Worm (Caenorhabditis elegans) whole organism, L1 larva: ENCODE data around the gene T09A5.5.

ENCODE experiments used
- C16A3.4 ChIP-seq: fragments of 150-350 bp; optimal IDR thresholded peaks from 2 replicates; lab custom pipeline; 2014; ENCODE audit warnings: missing biosample characterization, missing genetic modification characterization
- F16B12.6 ChIP-seq: fragments of 150-350 bp; optimal IDR thresholded peaks from 2 replicates; lab custom pipeline; 2014; ENCODE audit warnings: missing biosample characterization, missing genetic modification characterization
- ceh-63 ChIP-seq: fragments of 200-800 bp; sonication (Bioruptor generic); optimal IDR thresholded peaks from 2 replicates; lab custom pipeline; 2018; ENCODE audit warnings: mild to moderate bottlenecking, missing genetic modification characterization, missing compliant biosample characterization
- ceh-82 ChIP-seq, 3 experiments: fragments of 150-350 bp in 1 of 3; sonication (generic microtip) in 2 of 3; optimal IDR thresholded peaks; 2 replicates each; lab custom pipeline; 2014 to 2017; ENCODE audit warnings: missing biosample characterization in 3 of 3, missing genetic modification characterization in 3 of 3
- ces-1 ChIP-seq: fragments of 150-350 bp; optimal IDR thresholded peaks from 2 replicates; lab custom pipeline; 2014; ENCODE audit warnings: missing biosample characterization, missing genetic modification reagents, missing genetic modification characterization
- dpl-1 ChIP-seq, 3 experiments: fragments of 150-350 bp in 2 of 3; sonication (generic microtip) in 1 of 3; optimal IDR thresholded peaks; 2 replicates each; lab custom pipeline; 2014 to 2017; ENCODE audit warnings: missing biosample characterization in 3 of 3, missing genetic modification characterization in 3 of 3, missing genetic modification reagents in 3 of 3
- efl-1 ChIP-seq, 4 experiments: fragments of 150-350 bp; optimal IDR thresholded peaks in 3 of 4; peaks in 1 of 4; 1 replicate in 1 of 4; 2 replicates in 3 of 4; lab custom pipeline; 2014; ENCODE audit warnings: missing biosample characterization in 2 of 4, missing genetic modification characterization in 2 of 4, missing genetic modification reagents in 2 of 4
- elt-2 ChIP-seq: sonication (generic microtip); optimal IDR thresholded peaks from 2 replicates; lab custom pipeline; 2016; ENCODE audit warnings: missing genetic modification characterization, mild to moderate bottlenecking, inconsistent platforms, missing compliant biosample characterization, missing genetic modification reagents
- elt-3 ChIP-seq, 6 experiments: fragments of 150-350 bp in 1 of 6; sonication (generic microtip); optimal IDR thresholded peaks; 2 replicates each; lab custom pipeline; 2017 to 2018; ENCODE audit warnings: missing biosample characterization in 6 of 6, missing genetic modification characterization in 6 of 6, inconsistent platforms in 1 of 6
- fos-1 ChIP-seq: fragments of 150-350 bp; optimal IDR thresholded peaks from 2 replicates; lab custom pipeline; 2014; ENCODE audit warnings: missing biosample characterization, missing genetic modification characterization
- hlh-17 ChIP-seq: fragments of 200-800 bp; sonication (Bioruptor generic); optimal IDR thresholded peaks from 2 replicates; lab custom pipeline; 2018; ENCODE audit warnings: missing genetic modification characterization, mild to moderate bottlenecking, missing compliant biosample characterization, moderate library complexity, borderline replicate concordance
- isw-1 ChIP-seq: fragments of 200-800 bp; sonication (Bioruptor generic); IDR thresholded peaks from 2 replicates; pipeline ENCODE4 v1.3.6; 2022; ENCODE audit warnings: missing genetic modification characterization, missing compliant biosample characterization
- lin-13 ChIP-seq: fragments of 150-350 bp; optimal IDR thresholded peaks from 2 replicates; lab custom pipeline; 2014; ENCODE audit warnings: missing biosample characterization, missing genetic modification reagents, missing genetic modification characterization
- lin-14 ChIP-seq: fragments of 200-800 bp; sonication (Bioruptor generic); optimal IDR thresholded peaks from 2 replicates; lab custom pipeline; 2018; ENCODE audit warnings: mild to moderate bottlenecking, missing genetic modification characterization, moderate library complexity, missing compliant biosample characterization
- lin-35 ChIP-seq, 2 experiments: fragments of 150-350 bp; optimal IDR thresholded peaks; 2 replicates each; lab custom pipeline; 2014; ENCODE audit warnings: missing biosample characterization in 2 of 2, missing genetic modification characterization in 2 of 2, missing genetic modification reagents in 2 of 2
- lsy-2 ChIP-seq, 2 experiments: fragments of 150-350 bp; optimal IDR thresholded peaks; 2 replicates each; lab custom pipeline; 2014; ENCODE audit warnings: missing biosample characterization in 2 of 2, missing genetic modification characterization in 2 of 2
- mab-9 ChIP-seq: fragments of 200-800 bp; sonication (Bioruptor generic); IDR thresholded peaks from 2 replicates; pipeline ENCODE4 v1.3.6; 2022; ENCODE audit warnings: missing genetic modification reagents, missing genetic modification characterization, missing compliant biosample characterization
- mdl-1 ChIP-seq, 2 experiments: fragments of 150-350 bp; optimal IDR thresholded peaks; 2 replicates each; lab custom pipeline; 2014 to 2017; ENCODE audit warnings: missing biosample characterization in 2 of 2, missing genetic modification characterization in 2 of 2, inconsistent platforms in 1 of 2
- nhr-12 ChIP-seq: sonication (generic microtip); optimal IDR thresholded peaks from 2 replicates; lab custom pipeline; 2017; ENCODE audit warnings: missing biosample characterization, missing genetic modification characterization
- nhr-20 ChIP-seq: sonication (generic microtip); optimal IDR thresholded peaks from 2 replicates; lab custom pipeline; 2016; ENCODE audit warnings: mild to moderate bottlenecking, missing genetic modification characterization, missing compliant biosample characterization
- nhr-237 ChIP-seq: fragments of 150-350 bp; optimal IDR thresholded peaks from 2 replicates; lab custom pipeline; 2014; ENCODE audit warnings: missing biosample characterization, missing genetic modification characterization
- nhr-47 ChIP-seq: sonication (generic microtip); optimal IDR thresholded peaks from 2 replicates; lab custom pipeline; 2016; ENCODE audit warnings: mild to moderate bottlenecking, missing genetic modification characterization, moderate library complexity, missing compliant biosample characterization
- nhr-71 ChIP-seq: sonication (generic microtip); optimal IDR thresholded peaks from 2 replicates; lab custom pipeline; 2016; ENCODE audit warnings: mild to moderate bottlenecking, missing genetic modification characterization, moderate library complexity, missing compliant biosample characterization
- nhr-76 ChIP-seq: sonication (generic microtip); optimal IDR thresholded peaks from 2 replicates; lab custom pipeline; 2017; ENCODE audit warnings: missing biosample characterization, missing genetic modification characterization
- nhr-77 ChIP-seq: fragments of 150-350 bp; optimal IDR thresholded peaks from 2 replicates; lab custom pipeline; 2014; ENCODE audit warnings: missing biosample characterization, missing genetic modification characterization
- nhr-84 ChIP-seq: sonication (generic microtip); optimal IDR thresholded peaks from 2 replicates; lab custom pipeline; 2017; ENCODE audit warnings: missing biosample characterization, missing genetic modification characterization
- nhr-85 ChIP-seq: sonication (generic microtip); peaks from one replicate; lab custom pipeline; 2016; ENCODE audit warnings: missing genetic modification characterization, inconsistent platforms, missing compliant biosample characterization
- nhr-90 ChIP-seq: sonication (generic microtip); optimal IDR thresholded peaks from 2 replicates; lab custom pipeline; 2016; ENCODE audit warnings: mild to moderate bottlenecking, missing genetic modification characterization, missing compliant biosample characterization; ENCODE audit not compliant: poor library complexity
- pag-3 ChIP-seq: sonication (generic microtip); optimal IDR thresholded peaks from 2 replicates; lab custom pipeline; 2017; ENCODE audit warnings: missing genetic modification characterization, mild to moderate bottlenecking, missing compliant biosample characterization, antibody characterized with exemption, borderline replicate concordance; ENCODE audit not compliant: insufficient read depth
- rnt-1 ChIP-seq: sonication (generic microtip); optimal IDR thresholded peaks from 2 replicates; lab custom pipeline; 2016; ENCODE audit warnings: mild to moderate bottlenecking, missing genetic modification characterization, moderate library complexity, missing compliant biosample characterization
- skn-1 ChIP-seq: fragments of 150-350 bp; optimal IDR thresholded peaks from 2 replicates; lab custom pipeline; 2014; ENCODE audit warnings: missing biosample characterization, missing genetic modification characterization
- snu-23 ChIP-seq: sonication (generic microtip); optimal IDR thresholded peaks from 2 replicates; lab custom pipeline; 2016; ENCODE audit warnings: missing genetic modification characterization, missing compliant biosample characterization
- swsn-7 ChIP-seq: sonication (generic microtip); optimal IDR thresholded peaks from 2 replicates; lab custom pipeline; 2016; ENCODE audit warnings: missing genetic modification characterization, missing compliant biosample characterization
- tbx-2 ChIP-seq: sonication (generic microtip); optimal IDR thresholded peaks from 2 replicates; lab custom pipeline; 2016; ENCODE audit warnings: missing genetic modification characterization, missing compliant biosample characterization
- unc-130 ChIP-seq: fragments of 150-350 bp; optimal IDR thresholded peaks from 2 replicates; lab custom pipeline; 2017; ENCODE audit warnings: missing biosample characterization, missing genetic modification characterization, inconsistent platforms
- unc-98 ChIP-seq: fragments of 200-800 bp; sonication (Bioruptor generic); IDR thresholded peaks from 2 replicates; pipeline ENCODE4 v1.3.6; 2022; ENCODE audit warnings: missing genetic modification characterization, missing compliant biosample characterization
- xbp-1 ChIP-seq: sonication (generic microtip); optimal IDR thresholded peaks from 2 replicates; lab custom pipeline; 2016; ENCODE audit warnings: missing genetic modification characterization, missing compliant biosample characterization
- zag-1 ChIP-seq: fragments of 150-350 bp; optimal IDR thresholded peaks from 2 replicates; lab custom pipeline; 2014; ENCODE audit warnings: missing biosample characterization, missing genetic modification characterization
- zip-4 ChIP-seq: fragments of 200-800 bp; sonication (Bioruptor generic); optimal IDR thresholded peaks from 2 replicates; lab custom pipeline; 2018; ENCODE audit warnings: mild to moderate bottlenecking, missing genetic modification characterization, moderate library complexity, missing compliant biosample characterization

The T09A5.5 gene

ce11 chrII:7880373-7880862 lies 26.8 kb upstream of the T09A5.5 start, which contains the start of gene perm-1:
Gene perm-1, plus strand, starts transcription at chrII:7880812.
- no peak for TF ChIP-seq lin-35 (GFP tag; optimal IDR thresholded peaks at IDR 0.05; lab: Kevin White, UChicago)
- peak in 1 of 2 experiments; percentile 46 for TF ChIP-seq lsy-2 (tag; optimal IDR thresholded peaks at IDR 0.05; lab: Kevin White, UChicago)
- TF ChIP-seq unc-98: no peak
- TF ChIP-seq, all 84 proteins: peak for 1

- TF ChIP-seq snu-23 (GFP tag; lab: Kevin White, UChicago): peak; percentile 6
- TF ChIP-seq nhr-76: no peak
- TF ChIP-seq dpl-1 (GFP tag; optimal IDR thresholded peaks at IDR 0.05; lab: Kevin White, UChicago): peak in 1 of 3 experiments; percentile 23
- TF ChIP-seq nhr-90 (tag; lab: Kevin White, UChicago): no peak
- TF ChIP-seq lsy-2 (tag; optimal IDR thresholded peaks at IDR 0.05; lab: Kevin White, UChicago): peak in 1 of 2 experiments; percentile 21
- TF ChIP-seq lin-35 (GFP tag; optimal IDR thresholded peaks at IDR 0.05; lab: Kevin White, UChicago): peak in 1 of 2 experiments; percentile 5
- TF ChIP-seq mab-9: no peak; the same call in 1 of the 2 replicates
- TF ChIP-seq, all 84 proteins: peak for 4
Observed at ce11 chrII:7879266-7879718, 25.7 kb upstream of the T09A5.5 start, which contains the start of the genes vha-4 and T01H3.5. Gene vha-4, minus strand, starts transcription at chrII:7879316. Gene T01H3.5, plus strand, starts transcription at chrII:7879616.

DNA sequence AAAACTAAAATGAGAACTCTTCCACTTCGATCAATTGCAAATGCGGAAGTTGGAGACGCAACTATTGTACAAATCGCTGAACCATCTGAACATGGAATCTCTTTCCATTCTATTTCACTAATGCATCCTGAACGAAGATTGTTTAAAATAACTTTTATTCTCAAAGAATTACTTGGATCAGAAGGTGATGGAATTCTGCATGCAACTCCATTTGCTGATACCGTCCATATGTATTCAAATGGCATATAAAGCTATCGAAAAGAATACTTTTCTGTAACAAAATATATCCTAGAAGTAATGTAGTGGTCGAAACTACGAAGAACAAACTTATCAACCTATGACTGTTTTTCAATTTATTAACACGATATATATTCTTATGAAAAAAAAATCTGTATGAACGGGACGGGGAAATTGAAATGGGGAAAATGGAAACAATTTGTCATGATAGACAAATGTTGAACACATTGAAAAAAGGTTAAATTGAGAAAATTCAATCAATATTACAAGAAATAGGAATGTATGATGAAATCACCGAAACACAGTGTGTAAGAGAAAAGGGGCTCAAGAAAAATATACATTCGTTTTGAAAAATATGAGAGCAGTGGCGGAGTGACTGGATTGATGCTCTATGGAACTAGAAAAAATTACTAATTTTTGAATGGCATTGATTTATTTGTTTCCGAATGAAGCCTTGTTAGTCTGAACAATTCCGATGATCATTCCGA lies 24.3 kb upstream of the T09A5.5 start, which contains the start of gene T01H3.2:
T01H3.2 (minus strand) TSS at position 251 of the 725 bp plus-strand sequence.
- peak; percentile 2 for TF ChIP-seq snu-23 (GFP tag; lab: Kevin White, UChicago)
- TF ChIP-seq rnt-1: no peak
- TF ChIP-seq lin-35 (GFP tag; optimal IDR thresholded peaks at IDR 0.05; lab: Kevin White, UChicago): no peak
- no peak for TF ChIP-seq efl-1 (optimal IDR thresholded peaks at IDR 0.05; lab: Kevin White, UChicago)
- TF ChIP-seq efl-1 (GFP tag; optimal IDR thresholded peaks at IDR 0.05 in 1 of 2; lab: Kevin White, UChicago): peak in 1 of 2 experiments; percentile 86
- no peak for TF ChIP-seq lin-13
- peak; percentile 41 for TF ChIP-seq nhr-71 (tag; lab: Kevin White, UChicago)
- TF ChIP-seq skn-1: no peak
- no peak for TF ChIP-seq ceh-82 (tag; optimal IDR thresholded peaks at IDR 0.05; lab: Kevin White, UChicago)
- no peak for TF ChIP-seq mdl-1 (tag; optimal IDR thresholded peaks at IDR 0.05; lab: Kevin White, UChicago)

- peak; percentile 66 for TF ChIP-seq nhr-71 (tag; lab: Kevin White, UChicago)
- no peak for TF ChIP-seq nhr-237
- TF ChIP-seq ceh-63 (GFP tag; lab: Kevin White, UChicago): no peak
- TF ChIP-seq lin-14 (GFP tag; lab: Kevin White, UChicago): peak; percentile 52
- TF ChIP-seq dpl-1 (GFP tag; optimal IDR thresholded peaks at IDR 0.05; lab: Kevin White, UChicago): peak; percentile 42 to 63 (median 52)
- TF ChIP-seq C16A3.4: peak; percentile 50
- peak; percentile 52 for TF ChIP-seq nhr-47 (tag; lab: Kevin White, UChicago)
- no peak for TF ChIP-seq isw-1 (GFP tag; lab: Robert Waterston, UW)
- no peak for TF ChIP-seq ces-1 (GFP tag; lab: Kevin White, UChicago)
- TF ChIP-seq rnt-1: peak; percentile 40
- TF ChIP-seq unc-130: peak; percentile 22
- peak; percentile 73 for TF ChIP-seq snu-23 (GFP tag; lab: Kevin White, UChicago)
- no peak for TF ChIP-seq fos-1 (tag; lab: Kevin White, UChicago)
- TF ChIP-seq tbx-2 (tag; lab: Kevin White, UChicago): peak; percentile 34
- no peak for TF ChIP-seq nhr-77 (tag; lab: Kevin White, UChicago)
- peak; percentile 25 for TF ChIP-seq skn-1
- TF ChIP-seq zip-4 (GFP tag; lab: Kevin White, UChicago): no peak
- peak; percentile 42 for TF ChIP-seq nhr-90 (tag; lab: Kevin White, UChicago)
- TF ChIP-seq nhr-85: peak; percentile 39
- peak in 2 of 3 experiments; percentile 20 to 31 for TF ChIP-seq ceh-82 (tag; optimal IDR thresholded peaks at IDR 0.05; lab: Kevin White, UChicago)
- peak; percentile 53 for TF ChIP-seq xbp-1 (tag; lab: Kevin White, UChicago)
- no peak for TF ChIP-seq elt-2
- peak; percentile 58 for TF ChIP-seq swsn-7 (tag; lab: Kevin White, UChicago)
- peak in 2 of 6 experiments; percentile 12 to 43 for TF ChIP-seq elt-3 (tag; optimal IDR thresholded peaks at IDR 0.05; lab: Kevin White, UChicago)
- TF ChIP-seq nhr-84: no peak
- peak; percentile 36 for TF ChIP-seq lin-13
- peak; percentile 68 to 87 for TF ChIP-seq lsy-2 (tag; optimal IDR thresholded peaks at IDR 0.05; lab: Kevin White, UChicago)
- TF ChIP-seq F16B12.6 (tag; lab: Kevin White, UChicago): peak; percentile 58
- TF ChIP-seq zag-1: no peak
- TF ChIP-seq pag-3 (tag; lab: Kevin White, UChicago): no peak
- TF ChIP-seq hlh-17 (GFP tag; lab: Kevin White, UChicago): no peak
- no peak for TF ChIP-seq nhr-12
- peak; percentile 43 for TF ChIP-seq nhr-20 (tag; lab: Kevin White, UChicago)
- TF ChIP-seq efl-1 (optimal IDR thresholded peaks at IDR 0.05; lab: Kevin White, UChicago): peak; percentile 52 to 66
- peak in 1 of 2 experiments; percentile 58 for TF ChIP-seq efl-1 (GFP tag; optimal IDR thresholded peaks at IDR 0.05 in 1 of 2; lab: Kevin White, UChicago)
Observed at ce11 chrII:7873843-7874372, 20.3 kb upstream of the T09A5.5 start, which contains the start of gene T01H3.3. Gene T01H3.3, minus strand, starts transcription at chrII:7873893.
